Fruit fly (Drosophila melanogaster) whole organism, wandering third instar larva: ENCODE results near the gene c12.1.

ENCODE experiments used
- Abd-B ChIP-seq: fragments of >200 bp; optimal IDR thresholded peaks from 2 replicates; lab custom pipeline; 2017; ENCODE audit warnings: missing biosample characterization, missing genetic modification characterization
- CG32264 ChIP-seq: fragments of 200-800 bp; sonication (Bioruptor generic); optimal IDR thresholded peaks from 2 replicates; lab custom pipeline; 2016; ENCODE audit warnings: missing biosample characterization, missing genetic modification characterization
- CG9705 ChIP-seq: fragments of 200-800 bp; sonication (Bioruptor generic); optimal IDR thresholded peaks from 2 replicates; lab custom pipeline; 2018; ENCODE audit warnings: missing biosample characterization, mild to moderate bottlenecking, missing genetic modification characterization
- CrebA ChIP-seq: fragments of 200-800 bp; sonication (Bioruptor generic); optimal IDR thresholded peaks from 2 replicates; lab custom pipeline; 2016; ENCODE audit warnings: missing biosample characterization, mild to moderate bottlenecking, missing genetic modification characterization, borderline replicate concordance
- Dfd ChIP-seq: fragments of >200 bp; optimal IDR thresholded peaks from 2 replicates; lab custom pipeline; 2017; ENCODE audit warnings: missing biosample characterization, missing genetic modification characterization
- Dif ChIP-seq: fragments of 200-275, 200-300 bp; sonication (Bioruptor generic); optimal IDR thresholded peaks from 2 replicates; lab custom pipeline; 2018; ENCODE audit warnings: missing biosample characterization, missing genetic modification characterization; ENCODE audit not compliant: partially characterized antibody
- GATAd ChIP-seq: sonication (Bioruptor generic); optimal IDR thresholded peaks from 2 replicates; lab custom pipeline; 2016; ENCODE audit warnings: missing biosample characterization, missing genetic modification characterization
- HLH106 ChIP-seq: fragments of 200-800 bp; optimal IDR thresholded peaks from 3 replicates; lab custom pipeline; 2019; ENCODE audit warnings: missing biosample characterization, mild to moderate bottlenecking, missing genetic modification characterization, moderate library complexity
- Hnf4 ChIP-seq: fragments of 200-800 bp; sonication (Bioruptor generic); optimal IDR thresholded peaks from 2 replicates; lab custom pipeline; 2016; ENCODE audit warnings: missing biosample characterization, mild to moderate bottlenecking, missing genetic modification characterization
- Hr78 ChIP-seq: fragments of >200 bp; optimal IDR thresholded peaks from 2 replicates; lab custom pipeline; 2017; ENCODE audit warnings: missing biosample characterization, missing genetic modification characterization
- Hr83 ChIP-seq: fragments of 200-300 bp; sonication (Bioruptor generic); optimal IDR thresholded peaks from 2 replicates; lab custom pipeline; 2016; ENCODE audit warnings: missing biosample characterization, mild to moderate bottlenecking, missing genetic modification characterization, moderate library complexity; ENCODE audit not compliant: poor library complexity, severe bottlenecking
- Jra ChIP-seq: sonication (Bioruptor generic); optimal IDR thresholded peaks from 2 replicates; lab custom pipeline; 2016; ENCODE audit warnings: missing biosample characterization, missing genetic modification characterization
- Mio ChIP-seq: sonication (Bioruptor generic); optimal IDR thresholded peaks from 2 replicates; lab custom pipeline; 2016; ENCODE audit warnings: missing biosample characterization, missing genetic modification characterization
- Myc ChIP-seq: fragments of >200 bp; optimal IDR thresholded peaks from 2 replicates; lab custom pipeline; 2017
- N ChIP-seq: fragments of >200 bp; optimal IDR thresholded peaks from 2 replicates; lab custom pipeline; 2018; ENCODE audit warnings: missing biosample characterization, missing external identifiers, missing genetic modification characterization
- OdsH ChIP-seq: fragments of 200-800 bp; sonication (Bioruptor generic); optimal IDR thresholded peaks from 2 replicates; lab custom pipeline; 2016; ENCODE audit warnings: missing biosample characterization, mild to moderate bottlenecking, missing genetic modification characterization
- Rel ChIP-seq, 2 experiments: fragments of 200-800 bp; sonication (Bioruptor generic) in 1 of 2; optimal IDR thresholded peaks; 2 replicates in 1 of 2; 3 replicates in 1 of 2; lab custom pipeline; 2016 to 2019; ENCODE audit warnings: mild to moderate bottlenecking in 2 of 2, missing biosample characterization in 2 of 2, missing genetic modification characterization in 2 of 2, moderate library complexity in 1 of 2
- Sp1 ChIP-seq: fragments of 200-800 bp; sonication (Bioruptor generic); optimal IDR thresholded peaks from 3 replicates; lab custom pipeline; 2019; ENCODE audit warnings: missing biosample characterization, mild to moderate bottlenecking, missing genetic modification characterization, moderate library complexity
- Vsx2 ChIP-seq: fragments of 200-300, 225-300 bp; sonication (Bioruptor generic); optimal IDR thresholded peaks from 2 replicates; lab custom pipeline; 2018; ENCODE audit warnings: missing biosample characterization, missing genetic modification characterization; ENCODE audit not compliant: partially characterized antibody
- br ChIP-seq: fragments of 200-800 bp; sonication (Bioruptor generic); optimal IDR thresholded peaks from 2 replicates; lab custom pipeline; 2016; ENCODE audit warnings: missing biosample characterization, missing genetic modification characterization
- brk ChIP-seq: fragments of 200-800 bp; sonication (Bioruptor generic); optimal IDR thresholded peaks from 2 replicates; lab custom pipeline; 2016; ENCODE audit warnings: missing biosample characterization, mild to moderate bottlenecking, missing genetic modification characterization
- dl ChIP-seq, 2 experiments: fragments of 175-275, 200-275 bp in 1 of 2; fragments of 200-275 bp in 1 of 2; sonication (Bioruptor generic); optimal IDR thresholded peaks; lab custom pipeline; 2018; ENCODE audit warnings: mild to moderate bottlenecking in 2 of 2, missing biosample characterization in 2 of 2, missing genetic modification characterization in 2 of 2, moderate library complexity in 2 of 2; ENCODE audit not compliant: partially characterized antibody in 2 of 2, insufficient read depth in 1 of 2
- dmrt93B ChIP-seq: fragments of 200-800 bp; sonication (Bioruptor generic); optimal IDR thresholded peaks from 2 replicates; lab custom pipeline; 2018; ENCODE audit warnings: missing biosample characterization, mild to moderate bottlenecking, missing genetic modification characterization
- dsf ChIP-seq: sonication (Bioruptor generic); optimal IDR thresholded peaks from 2 replicates; lab custom pipeline; 2016; ENCODE audit warnings: missing biosample characterization, missing genetic modification characterization, borderline replicate concordance
- ey ChIP-seq: fragments of 200-800 bp; sonication (Bioruptor generic); optimal IDR thresholded peaks from 2 replicates; lab custom pipeline; 2016; ENCODE audit warnings: missing biosample characterization, missing genetic modification characterization
- foxo ChIP-seq, 2 experiments: fragments of 200-800 bp; sonication (Bioruptor generic); optimal IDR thresholded peaks; 2 replicates in 1 of 2; 3 replicates in 1 of 2; lab custom pipeline; 2016 to 2017; ENCODE audit warnings: missing biosample characterization in 2 of 2, missing genetic modification characterization in 2 of 2
- fru ChIP-seq: fragments of 200-800 bp; sonication (Bioruptor generic); optimal IDR thresholded peaks from 3 replicates; lab custom pipeline; 2016; ENCODE audit warnings: missing biosample characterization, mild to moderate bottlenecking, missing genetic modification characterization
- h ChIP-seq: fragments of 200-800 bp; sonication (Bioruptor generic); optimal IDR thresholded peaks from 3 replicates; lab custom pipeline; 2016; ENCODE audit warnings: missing biosample characterization, mild to moderate bottlenecking, missing genetic modification characterization
- jim ChIP-seq: fragments of 175-275, 200-325 bp; sonication (Bioruptor generic); optimal IDR thresholded peaks from 2 replicates; lab custom pipeline; 2016; ENCODE audit warnings: missing biosample characterization, mild to moderate bottlenecking, missing genetic modification characterization
- lola ChIP-seq: fragments of >200 bp; optimal IDR thresholded peaks from 2 replicates; lab custom pipeline; 2017; ENCODE audit warnings: missing biosample characterization, missing genetic modification characterization
- pan ChIP-seq: fragments of >200 bp; optimal IDR thresholded peaks from 2 replicates; lab custom pipeline; 2017
- psq ChIP-seq: fragments of 200-800 bp; sonication (Bioruptor generic); optimal IDR thresholded peaks from 3 replicates; lab custom pipeline; 2017; ENCODE audit warnings: missing biosample characterization, mild to moderate bottlenecking, missing genetic modification characterization, moderate library complexity
- rgr ChIP-seq: fragments of 200-800 bp; sonication (Bioruptor generic); optimal IDR thresholded peaks from 3 replicates; lab custom pipeline; 2016; ENCODE audit warnings: missing biosample characterization, mild to moderate bottlenecking, missing genetic modification characterization
- sage ChIP-seq: fragments of 200-800 bp; sonication (Bioruptor generic); optimal IDR thresholded peaks from 2 replicates; lab custom pipeline; 2016; ENCODE audit warnings: missing biosample characterization, mild to moderate bottlenecking, missing genetic modification characterization
- sv ChIP-seq: fragments of 200-800 bp; sonication (Bioruptor generic); optimal IDR thresholded peaks from 3 replicates; lab custom pipeline; 2016; ENCODE audit warnings: missing biosample characterization, missing genetic modification characterization
- tai ChIP-seq: sonication (Bioruptor generic); optimal IDR thresholded peaks from 2 replicates; lab custom pipeline; 2016; ENCODE audit warnings: missing biosample characterization, missing genetic modification characterization
- usp ChIP-seq: fragments of >200 bp; optimal IDR thresholded peaks from 2 replicates; lab custom pipeline; 2017; ENCODE audit warnings: missing biosample characterization, missing genetic modification characterization
- woc ChIP-seq: sonication (Bioruptor generic); optimal IDR thresholded peaks from 2 replicates; lab custom pipeline; 2016; ENCODE audit warnings: missing biosample characterization, mild to moderate bottlenecking, missing genetic modification characterization

c12.1 gene

DNA sequence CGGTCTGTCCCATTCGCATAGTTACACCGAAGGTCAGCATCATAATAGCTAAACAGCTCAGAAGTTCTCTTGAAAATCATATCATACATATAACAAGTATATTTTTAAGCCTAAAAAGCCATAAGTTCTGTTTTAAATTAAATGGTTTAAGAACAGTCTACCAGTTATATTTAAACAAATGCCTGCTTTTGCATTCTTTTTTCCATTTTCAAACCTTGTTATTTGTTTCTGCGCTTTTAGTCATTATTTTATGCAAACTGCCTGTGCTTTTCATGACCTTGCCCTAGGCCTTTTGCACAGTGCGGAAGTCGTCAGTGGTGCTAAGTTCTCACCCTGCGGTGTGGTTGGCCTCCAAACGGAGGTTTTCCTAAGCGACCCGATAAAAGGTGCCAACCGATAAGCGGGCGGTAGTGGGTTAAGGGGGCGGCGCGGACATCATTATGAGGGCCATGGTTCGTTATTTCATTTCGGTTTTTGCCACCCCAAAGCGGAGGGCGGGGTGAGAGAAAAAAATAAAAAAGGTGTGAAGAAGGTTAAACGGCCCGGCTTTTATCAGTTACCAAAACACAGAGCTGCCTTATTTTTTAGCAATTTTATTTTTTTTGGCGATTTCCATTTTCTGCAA lies 25.6 kb upstream of the c12.1 start (continued):
- TF ChIP-seq br: peak; percentile 78
- peak; percentile 77 for TF ChIP-seq h (GFP tag; lab: Kevin White, UChicago)
- TF ChIP-seq HLH106 (tag; lab: Kevin White, UChicago): peak; percentile 84
- TF ChIP-seq, all 38 proteins: peak for 17

DNA sequence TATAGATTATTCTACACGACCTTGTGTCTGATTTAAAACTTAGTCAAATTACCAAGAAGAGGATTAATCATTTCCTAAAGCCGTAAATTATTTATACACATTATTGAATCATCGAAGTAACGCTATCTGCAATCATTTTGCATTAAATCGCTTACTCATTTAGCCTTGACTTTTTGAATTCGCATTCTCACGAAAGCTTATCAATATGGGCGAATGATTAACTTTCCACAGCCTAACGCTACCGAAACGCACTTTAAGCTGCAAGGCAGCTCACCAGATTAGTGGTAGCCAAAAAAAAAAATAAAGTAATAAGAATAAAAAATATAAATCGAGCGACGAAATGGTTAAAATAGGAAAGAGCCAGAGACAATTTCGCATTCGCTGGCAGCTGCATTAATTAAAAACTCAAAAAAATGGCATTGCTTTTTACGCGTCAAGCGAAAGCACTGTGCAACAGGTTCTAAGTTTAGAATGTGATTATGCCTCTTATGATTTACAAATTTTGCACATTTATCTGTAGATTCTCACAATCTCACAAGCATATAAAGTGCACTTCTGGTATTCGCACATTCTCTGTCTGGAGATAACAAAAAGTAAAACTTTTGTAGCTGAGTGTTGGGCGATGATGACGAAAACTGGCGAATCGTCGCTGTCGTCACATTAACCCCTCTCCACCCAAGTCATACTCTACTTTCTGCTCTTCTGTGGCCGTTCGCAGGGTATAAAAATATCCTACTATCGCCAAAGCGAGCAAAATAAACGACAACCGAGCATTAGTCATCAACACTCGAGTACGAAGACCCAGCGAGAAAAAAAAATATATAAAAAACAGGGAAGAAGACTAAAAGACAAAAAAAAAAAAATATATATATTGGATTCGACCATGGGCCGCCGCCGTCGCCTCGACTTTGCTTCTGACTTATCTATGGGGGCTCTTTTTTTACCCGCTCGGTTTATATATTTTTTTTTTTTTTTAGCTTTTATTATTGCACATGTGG lies 24.8 kb upstream of the c12.1 start:
- TF ChIP-seq br: peak; percentile 95
- TF ChIP-seq fru (GFP tag; lab: Kevin White, UChicago): peak; percentile 94
- TF ChIP-seq GATAd (GFP tag; lab: Kevin White, UChicago): peak; percentile 74
- peak; percentile 92 for TF ChIP-seq OdsH (GFP tag; lab: Kevin White, UChicago)
- peak; percentile 80 for TF ChIP-seq tai
- TF ChIP-seq Hr78: no peak
- no peak for TF ChIP-seq usp
- peak; percentile 93 for TF ChIP-seq CG32264
- peak; percentile 93 for TF ChIP-seq Hnf4 (GFP tag; lab: Kevin White, UChicago)
- peak; percentile 78 for TF ChIP-seq woc
- peak; percentile 44 for TF ChIP-seq dsf (GFP tag; lab: Kevin White, UChicago)
- no peak for TF ChIP-seq jim (GFP tag; lab: Kevin White, UChicago)
- TF ChIP-seq pan: no peak
- peak; percentile 95 for TF ChIP-seq HLH106 (tag; lab: Kevin White, UChicago)
- TF ChIP-seq foxo (GFP tag; optimal IDR thresholded peaks at IDR 0.05; lab: Kevin White, UChicago): peak; percentile 86 to 95
- peak; percentile 75 for TF ChIP-seq brk
- peak; percentile 95 for TF ChIP-seq ey (GFP tag; lab: Kevin White, UChicago)
- TF ChIP-seq Myc (lab: Kevin White, UChicago): no peak
- TF ChIP-seq CrebA (GFP tag; lab: Kevin White, UChicago): peak; percentile 71
- peak; percentile 96 for TF ChIP-seq rgr (GFP tag; lab: Kevin White, UChicago)
- TF ChIP-seq sage (GFP tag; lab: Kevin White, UChicago): peak; percentile 92
- TF ChIP-seq h (GFP tag; lab: Kevin White, UChicago): peak; percentile 95
- peak; percentile 58 for TF ChIP-seq Hr83 (GFP tag; lab: Kevin White, UChicago)
- peak; percentile 78 for TF ChIP-seq CG9705 (GFP tag; lab: Kevin White, UChicago)
- TF ChIP-seq Mio (GFP tag; lab: Kevin White, UChicago): peak; percentile 88
- no peak for TF ChIP-seq Vsx2 (GFP tag; lab: Kevin White, UChicago)
- peak; percentile 83 for TF ChIP-seq psq (GFP tag; lab: Kevin White, UChicago)
- TF ChIP-seq lola: no peak
- no peak for TF ChIP-seq dl (GFP tag; optimal IDR thresholded peaks at IDR 0.05; lab: Kevin White, UChicago; ENCODE audit: insufficient read depth in 1 of 2, partially characterized antibody in 2 of 2)
- no peak for TF ChIP-seq Abd-B
- peak; percentile 73 for TF ChIP-seq Jra (GFP tag; lab: Kevin White, UChicago)
- peak; percentile 72 for TF ChIP-seq Rel (GFP tag; optimal IDR thresholded peaks at IDR 0.05; lab: Kevin White, UChicago)
- TF ChIP-seq Rel (tag; optimal IDR thresholded peaks at IDR 0.05; lab: Kevin White, UChicago): peak; percentile 66
- TF ChIP-seq Dfd (GFP tag; lab: Kevin White, UChicago): no peak
- peak; percentile 91 for TF ChIP-seq dmrt93B (GFP tag; lab: Kevin White, UChicago)
- TF ChIP-seq sv: peak; percentile 2
- no peak for TF ChIP-seq Dif (GFP tag; lab: Kevin White, UChicago)
- no peak for TF ChIP-seq N (GFP tag; lab: Kevin White, UChicago)
- peak; percentile 93 for TF ChIP-seq Sp1 (GFP tag; lab: Kevin White, UChicago)
